Worm (Caenorhabditis elegans) whole organism, late embryonic: Measurements from ENCODE around the gene nuo-4.

Experiments
- C08G9.2 ChIP-seq: sonication (generic microtip); optimal IDR thresholded peaks from 2 replicates; lab custom pipeline; 2016; ENCODE audit warnings: mild to moderate bottlenecking, missing genetic modification characterization, moderate library complexity, missing compliant biosample characterization
- F13H6.1 ChIP-seq: sonication (generic microtip); optimal IDR thresholded peaks from 2 replicates; lab custom pipeline; 2016; ENCODE audit warnings: missing genetic modification characterization, missing compliant biosample characterization
- T23F11.4 ChIP-seq: fragments of 200-800 bp; sonication (Bioruptor generic); optimal IDR thresholded peaks from 2 replicates; lab custom pipeline; 2018; ENCODE audit warnings: mild to moderate bottlenecking, missing genetic modification characterization, missing compliant biosample characterization
- Y22D7AL.16 ChIP-seq: sonication (generic microtip); optimal IDR thresholded peaks from 2 replicates; lab custom pipeline; 2016; ENCODE audit warnings: missing genetic modification characterization, missing compliant biosample characterization
- ceh-19 ChIP-seq: fragments of 200-800 bp; sonication (Bioruptor generic); optimal IDR thresholded peaks from 2 replicates; lab custom pipeline; 2018; ENCODE audit warnings: mild to moderate bottlenecking, missing genetic modification characterization, missing compliant biosample characterization
- ceh-2 ChIP-seq: sonication (generic microtip); optimal IDR thresholded peaks from 2 replicates; lab custom pipeline; 2016; ENCODE audit warnings: missing genotype, missing genetic modification characterization, missing compliant biosample characterization
- ceh-22 ChIP-seq: sonication (generic microtip); optimal IDR thresholded peaks from 2 replicates; lab custom pipeline; 2017; ENCODE audit warnings: missing biosample characterization, missing genetic modification characterization
- ceh-24 ChIP-seq: sonication (generic microtip); optimal IDR thresholded peaks from 2 replicates; lab custom pipeline; 2016; ENCODE audit warnings: mild to moderate bottlenecking, missing genetic modification characterization, missing compliant biosample characterization
- ceh-30 ChIP-seq: fragments of 150-350 bp; optimal IDR thresholded peaks from 2 replicates; lab custom pipeline; 2014; ENCODE audit warnings: missing biosample characterization, missing genetic modification characterization
- ceh-45 ChIP-seq: fragments of 200-800 bp; sonication (Bioruptor generic); IDR thresholded peaks from 2 replicates; pipeline ENCODE4 v1.3.6; 2022; ENCODE audit warnings: missing genetic modification reagents, missing genetic modification characterization, missing compliant biosample characterization
- ceh-6 ChIP-seq: fragments of 200-800 bp; sonication (Bioruptor generic); optimal IDR thresholded peaks from 2 replicates; lab custom pipeline; 2018; ENCODE audit warnings: mild to moderate bottlenecking, missing genetic modification characterization, missing compliant biosample characterization
- elt-2 ChIP-seq: sonication (generic microtip); optimal IDR thresholded peaks from 2 replicates; lab custom pipeline; 2016; ENCODE audit warnings: missing genetic modification reagents, missing genetic modification characterization, missing compliant biosample characterization
- elt-4 ChIP-seq: sonication (generic microtip); optimal IDR thresholded peaks from 2 replicates; lab custom pipeline; 2016; ENCODE audit warnings: missing genetic modification characterization, missing compliant biosample characterization
- ets-4 ChIP-seq: sonication (generic microtip); optimal IDR thresholded peaks from 2 replicates; lab custom pipeline; 2016; ENCODE audit warnings: missing genetic modification characterization, missing compliant biosample characterization
- fax-1 ChIP-seq: sonication (generic microtip); optimal IDR thresholded peaks from 2 replicates; lab custom pipeline; 2016; ENCODE audit warnings: missing genotype, missing genetic modification characterization, missing compliant biosample characterization
- fkh-6 ChIP-seq: sonication (generic microtip); optimal IDR thresholded peaks from 2 replicates; lab custom pipeline; 2016; ENCODE audit warnings: missing genetic modification characterization, missing compliant biosample characterization
- hlh-13 ChIP-seq: fragments of 200-800 bp; sonication (Bioruptor generic); optimal IDR thresholded peaks from 2 replicates; lab custom pipeline; 2018; ENCODE audit warnings: mild to moderate bottlenecking, missing genetic modification characterization, missing compliant biosample characterization
- hlh-6 ChIP-seq: sonication (generic microtip); optimal IDR thresholded peaks from 2 replicates; lab custom pipeline; 2016; ENCODE audit warnings: missing genotype, missing genetic modification characterization, missing compliant biosample characterization
- hlh-8 ChIP-seq: sonication (generic microtip); optimal IDR thresholded peaks from 2 replicates; lab custom pipeline; 2016; ENCODE audit warnings: missing genotype, missing genetic modification characterization, missing compliant biosample characterization
- lim-6 ChIP-seq: sonication (generic microtip); optimal IDR thresholded peaks from 2 replicates; lab custom pipeline; 2016; ENCODE audit warnings: missing genetic modification characterization, missing compliant biosample characterization
- madf-2 ChIP-seq: sonication (generic microtip); optimal IDR thresholded peaks from 2 replicates; lab custom pipeline; 2017; ENCODE audit warnings: missing genetic modification characterization, missing compliant biosample characterization
- mec-3 ChIP-seq: sonication (generic microtip); optimal IDR thresholded peaks from 2 replicates; lab custom pipeline; 2016; ENCODE audit warnings: borderline replicate concordance, missing genetic modification characterization, missing compliant biosample characterization
- odd-2 ChIP-seq: sonication (generic microtip); optimal IDR thresholded peaks from 2 replicates; lab custom pipeline; 2017; ENCODE audit warnings: antibody characterized with exemption, mild to moderate bottlenecking, missing genetic modification characterization, missing compliant biosample characterization
- pag-3 ChIP-seq: sonication (generic microtip); optimal IDR thresholded peaks from 2 replicates; lab custom pipeline; 2016; ENCODE audit warnings: missing compliant biosample characterization, missing genetic modification characterization, borderline replicate concordance
- pat-9 ChIP-seq: fragments of 200-800 bp; sonication (Bioruptor generic); optimal IDR thresholded peaks from 2 replicates; lab custom pipeline; 2018; ENCODE audit warnings: mild to moderate bottlenecking, missing genetic modification characterization, moderate library complexity, missing compliant biosample characterization
- pax-1 ChIP-seq: fragments of 150-350 bp; optimal IDR thresholded peaks from 2 replicates; lab custom pipeline; 2014; ENCODE audit warnings: missing biosample characterization, missing genetic modification characterization
- pha-2 ChIP-seq: sonication (generic microtip); optimal IDR thresholded peaks from 2 replicates; lab custom pipeline; 2017; ENCODE audit warnings: mild to moderate bottlenecking, missing genetic modification characterization, missing compliant biosample characterization
- pha-4 ChIP-seq: fragments of 150-350 bp; optimal IDR thresholded peaks from 2 replicates; lab custom pipeline; 2018; ENCODE audit warnings: missing biosample characterization, missing genetic modification reagents, missing genetic modification characterization
- pros-1 ChIP-seq: fragments of 150-350 bp; optimal IDR thresholded peaks from 2 replicates; lab custom pipeline; 2014; ENCODE audit warnings: missing biosample characterization, missing genetic modification reagents, missing genetic modification characterization
- sdc-2 ChIP-seq: sonication (generic microtip); optimal IDR thresholded peaks from 2 replicates; lab custom pipeline; 2016; ENCODE audit warnings: missing genotype, missing genetic modification characterization, missing compliant biosample characterization
- sox-2 ChIP-seq: fragments of 200-800 bp; sonication (Bioruptor generic); IDR thresholded peaks from 2 replicates; pipeline ENCODE4 v1.3.6; 2022; ENCODE audit warnings: missing genetic modification reagents, missing genetic modification characterization, missing compliant biosample characterization
- sox-4 ChIP-seq: sonication (generic microtip); optimal IDR thresholded peaks from 2 replicates; lab custom pipeline; 2017; ENCODE audit warnings: mild to moderate bottlenecking, missing genetic modification characterization, inconsistent platforms, missing compliant biosample characterization
- syd-9 ChIP-seq: sonication (generic microtip); optimal IDR thresholded peaks from 2 replicates; lab custom pipeline; 2016; ENCODE audit warnings: mild to moderate bottlenecking, missing genetic modification characterization, moderate library complexity, missing compliant biosample characterization
- tbx-2 ChIP-seq: sonication (generic microtip); optimal IDR thresholded peaks from 2 replicates; lab custom pipeline; 2016; ENCODE audit warnings: missing genetic modification characterization, missing compliant biosample characterization
- ttx-3 ChIP-seq: sonication (generic microtip); optimal IDR thresholded peaks from 2 replicates; lab custom pipeline; 2016; ENCODE audit warnings: missing genetic modification reagents, missing genetic modification characterization, missing compliant biosample characterization
- unc-55 ChIP-seq: sonication (generic microtip); optimal IDR thresholded peaks from 2 replicates; lab custom pipeline; 2017; ENCODE audit warnings: missing biosample characterization, missing genetic modification reagents, missing genetic modification characterization
- ztf-16 ChIP-seq: sonication (generic microtip); optimal IDR thresholded peaks from 2 replicates; lab custom pipeline; 2017; ENCODE audit warnings: missing genetic modification characterization, missing compliant biosample characterization

Gene nuo-4

DNA sequence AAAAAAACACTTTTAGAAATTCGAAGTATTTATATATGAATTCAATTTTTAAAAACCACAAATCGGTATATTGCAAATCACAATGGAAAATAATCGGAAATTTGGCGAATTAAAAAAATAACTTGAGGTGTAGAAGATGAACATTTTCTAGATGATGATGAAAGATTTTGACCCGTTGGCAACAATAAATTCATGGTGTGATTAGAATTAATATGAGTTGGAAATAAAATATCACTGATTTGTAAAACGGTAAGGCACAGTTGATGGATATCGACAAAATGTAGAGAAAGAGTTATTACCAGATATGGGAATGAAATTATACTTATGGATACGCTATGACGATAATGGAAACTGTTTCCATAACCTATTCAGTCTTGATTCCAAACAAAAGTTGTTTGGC lies 46.3 kb downstream of the nuo-4 start:
- TF ChIP-seq hlh-13 (no peak), ceh-24 (no peak), T23F11.4 (GFP tag; lab: Kevin White, UChicago) (no peak), pha-4 (no peak), pag-3 (tag; lab: Kevin White, UChicago) (no peak), pros-1 (tag; lab: Kevin White, UChicago) (no peak), ceh-6 (GFP tag; lab: Kevin White, UChicago) (no peak), hlh-8 (tag; lab: Kevin White, UChicago) (no peak), sox-2 (GFP tag; lab: Robert Waterston, UW) (no peak), ceh-2 (tag; lab: Kevin White, UChicago) (no peak), F13H6.1 (tag; lab: Kevin White, UChicago) (no peak), mec-3 (tag; lab: Kevin White, UChicago) (no peak), syd-9 (tag; lab: Kevin White, UChicago) (no peak), ceh-30 (tag; lab: Kevin White, UChicago) (no peak), ceh-19 (GFP tag; lab: Kevin White, UChicago) (no peak), fkh-6 (no peak), unc-55 (GFP tag; lab: Kevin White, UChicago) (no peak), odd-2 (tag; lab: Kevin White, UChicago) (no peak), sox-4 (tag; lab: Kevin White, UChicago) (no peak)

ce11 chrIII:7111793-7112192 lies 46.8 kb downstream of the nuo-4 start, which contains the start of gene B0280.7:
Gene B0280.7, minus strand, starts transcription at chrIII:7111893.
- TF ChIP-seq ztf-16 = no peak
- TF ChIP-seq sdc-2 (tag; lab: Kevin White, UChicago) = no peak
- TF ChIP-seq elt-4 = no peak
- TF ChIP-seq tbx-2 (tag; lab: Kevin White, UChicago) = no peak
- TF ChIP-seq T23F11.4 (GFP tag; lab: Kevin White, UChicago) = no peak
- no peak for TF ChIP-seq ets-4 (tag; lab: Kevin White, UChicago)
- TF ChIP-seq ceh-24 = no peak
- no peak for TF ChIP-seq ttx-3 (tag; lab: Kevin White, UChicago)
- no peak for TF ChIP-seq pha-2 (tag; lab: Kevin White, UChicago)
- no peak for TF ChIP-seq pag-3 (tag; lab: Kevin White, UChicago)
- no peak for TF ChIP-seq lim-6 (tag; lab: Kevin White, UChicago)
- no peak for TF ChIP-seq Y22D7AL.16 (tag; lab: Kevin White, UChicago)
- no peak for TF ChIP-seq pat-9 (tag; lab: Kevin White, UChicago)

DNA sequence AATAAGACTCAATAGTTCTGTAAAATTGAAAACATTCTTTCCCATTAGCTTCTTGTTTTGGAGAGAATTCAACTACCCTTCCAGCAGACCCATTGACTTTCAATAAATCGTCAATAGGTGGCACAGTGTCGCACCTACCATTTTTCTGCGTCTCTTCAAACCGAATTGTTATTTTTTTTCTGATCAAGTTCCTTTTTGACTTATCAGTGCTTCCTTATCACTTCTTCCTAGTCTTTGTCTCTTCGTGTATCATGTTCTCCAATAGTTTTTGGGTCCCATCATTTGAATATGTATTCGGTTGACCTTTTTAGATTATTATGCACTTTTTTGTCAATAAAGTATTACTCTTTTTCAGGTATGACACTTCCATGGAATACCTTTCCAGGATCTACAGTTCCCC lies 50.6 kb downstream of the nuo-4 start, which contains the start of gene odd-1:
Gene odd-1, plus strand, starts transcription at position 349 of the 400 bp plus-strand sequence.
- TF ChIP-seq elt-2 (peak; percentile 85), hlh-13 (no peak)
- TF ChIP-seq, all 69 proteins: peak for 1

- TF ChIP-seq madf-2 (tag; lab: Kevin White, UChicago) = no peak
- no peak for TF ChIP-seq T23F11.4 (GFP tag; lab: Kevin White, UChicago)
- TF ChIP-seq Y22D7AL.16 (tag; lab: Kevin White, UChicago) = no peak
- no peak for TF ChIP-seq pros-1 (tag; lab: Kevin White, UChicago)
- no peak for TF ChIP-seq pha-4
- no peak for TF ChIP-seq ceh-22 (tag; lab: Kevin White, UChicago)
- TF ChIP-seq hlh-6 = no peak
- no peak for TF ChIP-seq C08G9.2 (tag; lab: Kevin White, UChicago)
- TF ChIP-seq ceh-45 (GFP tag; lab: Robert Waterston, UW) = no peak
- no peak for TF ChIP-seq fax-1 (tag; lab: Kevin White, UChicago)
- TF ChIP-seq ztf-16 = no peak
- no peak for TF ChIP-seq ceh-19 (GFP tag; lab: Kevin White, UChicago)
- TF ChIP-seq lim-6 (tag; lab: Kevin White, UChicago) = no peak
- no peak for TF ChIP-seq pax-1
These were observed 51.8 kb downstream of the nuo-4 start for ce11 chrIII:7106854-7107253.
